Worm (Caenorhabditis elegans) whole organism, late embryonic: ENCODE data around the gene metr-1.
A peak's percentile ranks its signal among the peaks of the same experiment; 100 is the strongest.
"Not testable (repeated sequence)": the region's sequence is repeated elsewhere in the genome, so short reads cannot be mapped to it uniquely, and the experiment has no call there.

Source experiments
- C38D4.7 ChIP-seq: fragments of 200-800 bp; sonication (Bioruptor generic); optimal IDR thresholded peaks from 2 replicates; lab custom pipeline; 2018; ENCODE audit warnings: mild to moderate bottlenecking, missing genetic modification characterization, moderate library complexity, missing compliant biosample characterization
- F13H6.1 ChIP-seq: sonication (generic microtip); optimal IDR thresholded peaks from 2 replicates; lab custom pipeline; 2016; ENCODE audit warnings: missing genetic modification characterization, missing compliant biosample characterization
- K02D7.2 ChIP-seq: sonication (generic microtip); optimal IDR thresholded peaks from 2 replicates; lab custom pipeline; 2017; ENCODE audit warnings: mild to moderate bottlenecking, missing genetic modification characterization, missing compliant biosample characterization
- ceh-18 ChIP-seq: sonication (generic microtip); optimal IDR thresholded peaks from 2 replicates; lab custom pipeline; 2016; ENCODE audit warnings: missing genetic modification characterization, missing compliant biosample characterization
- ceh-2 ChIP-seq: sonication (generic microtip); optimal IDR thresholded peaks from 2 replicates; lab custom pipeline; 2016; ENCODE audit warnings: missing genotype, missing genetic modification characterization, missing compliant biosample characterization
- ceh-30 ChIP-seq: fragments of 150-350 bp; optimal IDR thresholded peaks from 2 replicates; lab custom pipeline; 2014; ENCODE audit warnings: missing biosample characterization, missing genetic modification characterization
- ceh-31 ChIP-seq: sonication (generic microtip); optimal IDR thresholded peaks from 2 replicates; lab custom pipeline; 2016; ENCODE audit warnings: missing genetic modification characterization, missing compliant biosample characterization
- ceh-45 ChIP-seq: fragments of 200-800 bp; sonication (Bioruptor generic); IDR thresholded peaks from 2 replicates; pipeline ENCODE4 v1.3.6; 2022; ENCODE audit warnings: missing genetic modification reagents, missing genetic modification characterization, missing compliant biosample characterization
- ceh-48 ChIP-seq: sonication (generic microtip); optimal IDR thresholded peaks from 2 replicates; lab custom pipeline; 2016; ENCODE audit warnings: missing genetic modification characterization, inconsistent platforms, missing compliant biosample characterization
- ceh-6 ChIP-seq: fragments of 200-800 bp; sonication (Bioruptor generic); optimal IDR thresholded peaks from 2 replicates; lab custom pipeline; 2018; ENCODE audit warnings: mild to moderate bottlenecking, missing genetic modification characterization, missing compliant biosample characterization
- dmd-4 ChIP-seq: sonication (generic microtip); optimal IDR thresholded peaks from 2 replicates; lab custom pipeline; 2016; ENCODE audit warnings: borderline replicate concordance, missing genetic modification characterization, missing compliant biosample characterization
- elt-4 ChIP-seq: sonication (generic microtip); optimal IDR thresholded peaks from 2 replicates; lab custom pipeline; 2016; ENCODE audit warnings: missing genetic modification characterization, missing compliant biosample characterization
- eyg-1 ChIP-seq: sonication (generic microtip); optimal IDR thresholded peaks from 2 replicates; lab custom pipeline; 2016; ENCODE audit warnings: missing genotype, missing genetic modification characterization, missing compliant biosample characterization
- fax-1 ChIP-seq: sonication (generic microtip); optimal IDR thresholded peaks from 2 replicates; lab custom pipeline; 2016; ENCODE audit warnings: missing genotype, missing genetic modification characterization, missing compliant biosample characterization
- fkh-10 ChIP-seq: fragments of 150-350 bp; optimal IDR thresholded peaks from 2 replicates; lab custom pipeline; 2014; ENCODE audit warnings: missing biosample characterization, missing genetic modification reagents, missing genetic modification characterization
- hlh-13 ChIP-seq: fragments of 200-800 bp; sonication (Bioruptor generic); optimal IDR thresholded peaks from 2 replicates; lab custom pipeline; 2018; ENCODE audit warnings: mild to moderate bottlenecking, missing genetic modification characterization, missing compliant biosample characterization
- lim-6 ChIP-seq: sonication (generic microtip); optimal IDR thresholded peaks from 2 replicates; lab custom pipeline; 2016; ENCODE audit warnings: missing genetic modification characterization, missing compliant biosample characterization
- mec-3 ChIP-seq: sonication (generic microtip); optimal IDR thresholded peaks from 2 replicates; lab custom pipeline; 2016; ENCODE audit warnings: borderline replicate concordance, missing genetic modification characterization, missing compliant biosample characterization
- nfya-1 ChIP-seq: sonication (generic microtip); optimal IDR thresholded peaks from 2 replicates; lab custom pipeline; 2017; ENCODE audit warnings: missing genetic modification characterization, mild to moderate bottlenecking, missing compliant biosample characterization, antibody characterized with exemption, moderate library complexity
- nhr-232 ChIP-seq: sonication (generic microtip); optimal IDR thresholded peaks from 2 replicates; lab custom pipeline; 2016; ENCODE audit warnings: missing genetic modification characterization, missing compliant biosample characterization
- pax-1 ChIP-seq: fragments of 150-350 bp; optimal IDR thresholded peaks from 2 replicates; lab custom pipeline; 2014; ENCODE audit warnings: missing biosample characterization, missing genetic modification characterization
- pros-1 ChIP-seq: fragments of 150-350 bp; optimal IDR thresholded peaks from 2 replicates; lab custom pipeline; 2014; ENCODE audit warnings: missing biosample characterization, missing genetic modification reagents, missing genetic modification characterization
- ref-2 ChIP-seq: sonication (generic microtip); optimal IDR thresholded peaks from 2 replicates; lab custom pipeline; 2016; ENCODE audit warnings: missing genetic modification characterization, missing compliant biosample characterization
- rnt-1 ChIP-seq: sonication (generic microtip); optimal IDR thresholded peaks from 2 replicates; lab custom pipeline; 2016; ENCODE audit warnings: missing genetic modification characterization, missing compliant biosample characterization
- sox-4 ChIP-seq: sonication (generic microtip); optimal IDR thresholded peaks from 2 replicates; lab custom pipeline; 2017; ENCODE audit warnings: mild to moderate bottlenecking, missing genetic modification characterization, inconsistent platforms, missing compliant biosample characterization
- syd-9 ChIP-seq: sonication (generic microtip); optimal IDR thresholded peaks from 2 replicates; lab custom pipeline; 2016; ENCODE audit warnings: mild to moderate bottlenecking, missing genetic modification characterization, moderate library complexity, missing compliant biosample characterization
- tbx-2 ChIP-seq: sonication (generic microtip); optimal IDR thresholded peaks from 2 replicates; lab custom pipeline; 2016; ENCODE audit warnings: missing genetic modification characterization, missing compliant biosample characterization
- unc-42 ChIP-seq: sonication (generic microtip); optimal IDR thresholded peaks from 2 replicates; lab custom pipeline; 2016; ENCODE audit warnings: missing genotype, missing genetic modification characterization, missing compliant biosample characterization
- unc-55 ChIP-seq: sonication (generic microtip); optimal IDR thresholded peaks from 2 replicates; lab custom pipeline; 2017; ENCODE audit warnings: missing biosample characterization, missing genetic modification reagents, missing genetic modification characterization
- ztf-16 ChIP-seq: sonication (generic microtip); optimal IDR thresholded peaks from 2 replicates; lab custom pipeline; 2017; ENCODE audit warnings: missing genetic modification characterization, missing compliant biosample characterization

Gene metr-1

DNA sequence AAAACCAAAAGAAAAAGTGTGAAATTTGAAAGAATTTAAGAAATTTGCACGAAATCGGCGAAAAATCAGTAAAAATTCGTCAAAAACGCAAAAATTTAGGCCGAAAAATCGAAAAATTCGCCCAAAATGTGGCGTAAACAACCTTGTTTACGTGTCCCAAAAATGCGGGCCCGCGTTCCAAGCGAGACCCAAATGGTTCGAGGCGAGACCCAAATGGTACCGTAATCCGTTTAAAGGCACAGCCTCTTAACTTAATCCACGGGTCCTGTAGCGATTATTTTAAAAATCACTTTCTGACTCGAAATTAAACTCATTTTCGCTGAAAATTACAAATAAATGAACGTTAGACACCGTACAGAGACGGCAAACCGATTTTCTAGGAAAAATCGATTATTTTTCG, 9.0 kb downstream of the metr-1 start:
- no peak for TF ChIP-seq eyg-1 (tag; lab: Kevin White, UChicago)
- no peak for TF ChIP-seq ceh-2 (tag; lab: Kevin White, UChicago)
- TF ChIP-seq, all 69 proteins: peak for 0

DNA sequence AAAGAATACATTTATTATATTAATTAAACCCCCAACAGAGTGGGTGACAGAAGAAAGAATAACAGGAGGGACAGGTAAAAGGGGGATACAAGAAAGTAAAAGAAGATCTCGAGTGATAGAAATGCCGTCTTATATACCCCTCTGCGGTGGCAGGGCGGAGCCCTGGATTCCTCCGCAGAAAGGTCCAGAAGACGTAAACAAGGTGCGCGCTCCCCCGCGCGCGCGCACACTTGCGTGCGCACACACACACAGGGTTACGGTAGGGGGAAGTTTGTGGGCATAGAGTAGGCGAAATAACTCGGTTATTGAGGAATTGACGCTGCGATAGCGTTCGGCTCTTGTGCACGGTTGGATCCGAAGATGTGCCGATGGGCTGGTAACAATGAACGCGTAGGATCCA, 15.6 kb downstream of the metr-1 start, which contains the start of gene R03D7.15:
R03D7.15 (plus strand) TSS at position 299 of the 400 bp plus-strand sequence.
- TF ChIP-seq mec-3 (tag; lab: Kevin White, UChicago); ceh-6 (GFP tag; lab: Kevin White, UChicago); K02D7.2 (tag; lab: Kevin White, UChicago): not testable (repeated sequence)

- TF ChIP-seq ref-2 (tag; lab: Kevin White, UChicago): peak; percentile 6
- TF ChIP-seq nfya-1: no peak
- TF ChIP-seq syd-9 (tag; lab: Kevin White, UChicago): no peak
- TF ChIP-seq sox-4 (tag; lab: Kevin White, UChicago): no peak
- no peak for TF ChIP-seq ceh-6 (GFP tag; lab: Kevin White, UChicago)
- TF ChIP-seq, all 69 proteins: peak for 1
Observed at ce11 chrII:10945446-10945845, 19.1 kb downstream of the metr-1 start.

ce11 chrII:10946848-10947247, 20.5 kb downstream of the metr-1 start:
- TF ChIP-seq tbx-2 (peak; percentile 2), unc-55 (GFP tag; lab: Kevin White, UChicago) (peak; percentile 78), unc-42 (peak; percentile 2), ceh-48 (peak; percentile 35), rnt-1 (tag; lab: Kevin White, UChicago) (no peak), dmd-4 (no peak)

DNA sequence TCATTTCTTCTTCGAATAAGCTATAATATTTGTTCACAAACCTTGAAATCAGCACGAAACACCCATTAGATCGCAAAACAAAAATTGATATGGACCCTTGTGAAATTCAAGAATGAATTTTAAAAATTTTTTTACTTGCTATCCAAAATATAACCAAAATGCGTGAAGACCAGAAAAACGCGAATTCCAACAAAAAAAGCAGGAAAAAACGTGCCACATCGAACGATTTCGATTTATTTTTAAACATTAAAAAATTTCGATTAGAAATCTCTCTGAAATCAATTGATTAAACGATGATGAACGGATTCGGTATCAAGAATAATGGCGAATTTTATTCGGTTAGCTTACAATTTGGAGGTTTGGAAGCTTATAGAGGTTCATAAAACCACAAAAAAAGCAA, 21.0 kb downstream of the metr-1 start, which contains the start of the genes tceb-3 and gskl-1:
tceb-3 (minus strand) TSS at position 101 of the 400 bp plus-strand sequence.
gskl-1 (plus strand) TSS at position 243 of the 400 bp plus-strand sequence.
- no peak for TF ChIP-seq pros-1 (tag; lab: Kevin White, UChicago)
- TF ChIP-seq fax-1 (tag; lab: Kevin White, UChicago): no peak
- TF ChIP-seq hlh-13: no peak
- no peak for TF ChIP-seq F13H6.1 (tag; lab: Kevin White, UChicago)
- TF ChIP-seq ceh-2 (tag; lab: Kevin White, UChicago): no peak
- TF ChIP-seq ceh-31 (tag; lab: Kevin White, UChicago): no peak
- TF ChIP-seq ceh-45 (GFP tag; lab: Robert Waterston, UW): no peak
- no peak for TF ChIP-seq ceh-6 (GFP tag; lab: Kevin White, UChicago)
- no peak for TF ChIP-seq ceh-18 (tag; lab: Kevin White, UChicago)
- no peak for TF ChIP-seq C38D4.7 (GFP tag; lab: Kevin White, UChicago)
- TF ChIP-seq ceh-30 (tag; lab: Kevin White, UChicago): no peak
- TF ChIP-seq ztf-16: no peak
- no peak for TF ChIP-seq elt-4 (tag; lab: Kevin White, UChicago)
- no peak for TF ChIP-seq lim-6 (tag; lab: Kevin White, UChicago)
- no peak for TF ChIP-seq nhr-232
- TF ChIP-seq nfya-1: no peak
- no peak for TF ChIP-seq fkh-10

ce11 chrII:10948236-10949025, 22.1 kb downstream of the metr-1 start:
- TF ChIP-seq K02D7.2 (tag; lab: Kevin White, UChicago) (no peak), pax-1 (peak; percentile 19)
